Fruit fly (Drosophila melanogaster): ENCODE data around the gene Myo61F.

Gene Myo61F

dm6 chr3L:1307005-1307632, 11.2 kb upstream of the Myo61F start, which contains the start of the genes Ctr9 and Nt5a (continued):
- TF ChIP-seq CG31224 (GFP tag; IDR thresholded peaks at IDR 0.05) (peak; percentile 62; the same call in 1 of the 2 replicates), Rfx (GFP tag; IDR thresholded peaks at IDR 0.05) (peak; percentile 85), rib (GFP tag; IDR thresholded peaks at IDR 0.05) (peak; percentile 61; the same call in 1 of the 2 replicates), bcd (GFP tag; optimal IDR thresholded peaks at IDR 0.05) (no peak), CG7357 (GFP tag; IDR thresholded peaks at IDR 0.05) (peak; percentile 7; the same call in 1 of the 3 replicates), CG17385 (GFP tag; optimal IDR thresholded peaks at IDR 0.05) (peak; percentile 8), Poxn (GFP tag; IDR thresholded peaks at IDR 0.05) (no peak), fd102C (GFP tag; optimal IDR thresholded peaks at IDR 0.05) (no peak), chn (GFP tag; optimal IDR thresholded peaks at IDR 0.05) (peak; percentile 48), CG4360 (GFP tag; IDR thresholded peaks at IDR 0.05) (0 out of 2 replicates have a peak, but pooled peaks have one; percentile 36), sob (GFP tag; IDR thresholded peaks at IDR 0.05) (peak; percentile 72), CG11560 (tag; IDR thresholded peaks at IDR 0.05) (no peak), CG1832 (GFP tag; optimal IDR thresholded peaks at IDR 0.05) (no peak), CG14860 (GFP tag; IDR thresholded peaks at IDR 0.05; ENCODE audit: partially characterized antibody) (peak; percentile 68), E2f1 (GFP tag; IDR thresholded peaks at IDR 0.05) (no peak), ken (GFP tag; IDR thresholded peaks at IDR 0.05) (0 out of 3 replicates have a peak, but pooled peaks have one; percentile 56), CG8290 (GFP tag; optimal IDR thresholded peaks at IDR 0.05) (no peak), CG8290 (tag; optimal IDR thresholded peaks at IDR 0.05) (peak in 1 of 2 experiments; percentile 90), cad (GFP tag; optimal IDR thresholded peaks at IDR 0.05) (no peak), seq (GFP tag; IDR thresholded peaks at IDR 0.05) (no peak; the same call in 1 of the 2 replicates), zf30C (GFP tag; optimal IDR thresholded peaks at IDR 0.05) (peak; percentile 17), CG12942 (GFP tag; optimal IDR thresholded peaks at IDR 0.05) (peak; percentile 14), HLH4C (GFP tag; IDR thresholded peaks at IDR 0.05; ENCODE audit: partially characterized antibody) (peak; percentile 72), bab2 (GFP tag; optimal IDR thresholded peaks at IDR 0.05) (peak; percentile 59), Tbp (GFP tag; optimal IDR thresholded peaks at IDR 0.05) (no peak), jigr1 (GFP tag; IDR thresholded peaks at IDR 0.05) (no peak), Scr (GFP tag; IDR thresholded peaks at IDR 0.05; ENCODE audit: partially characterized antibody) (peak; percentile 71), Sox102F (GFP tag; optimal IDR thresholded peaks at IDR 0.05) (no peak), CG2889 (GFP tag; IDR thresholded peaks at IDR 0.05) (peak; percentile 34; the same call in 1 of the 3 replicates), ranshi (GFP tag; IDR thresholded peaks at IDR 0.05) (peak; percentile 46; the same call in 1 of the 2 replicates), CG13775 (GFP tag; optimal IDR thresholded peaks at IDR 0.05) (peak; percentile 61), Spps (tag; optimal IDR thresholded peaks at IDR 0.05) (no peak), Sin3A (optimal IDR thresholded peaks at IDR 0.05) (peak; percentile 80), p53 (GFP tag; optimal IDR thresholded peaks at IDR 0.05) (peak; percentile 49), sens-2 (GFP tag; IDR thresholded peaks at IDR 0.05) (no peak), CG34376 (GFP tag; optimal IDR thresholded peaks at IDR 0.05) (peak; percentile 70), CG8765 (GFP tag; IDR thresholded peaks at IDR 0.05) (no peak), Chrac-16 (GFP tag; optimal IDR thresholded peaks at IDR 0.05) (peak; percentile 59), CG6854 (GFP tag; optimal IDR thresholded peaks at IDR 0.05) (no peak), Stat92E (GFP tag; optimal IDR thresholded peaks at IDR 0.05) (peak in 1 of 3 experiments; percentile 29), CG31388 (GFP tag; optimal IDR thresholded peaks at IDR 0.05) (no peak), CG12299 (tag; optimal IDR thresholded peaks at IDR 0.05) (no peak), Oli (tag; optimal IDR thresholded peaks at IDR 0.05) (no peak), ATbp (GFP tag; optimal IDR thresholded peaks at IDR 0.05) (no peak), az2 (GFP tag; optimal IDR thresholded peaks at IDR 0.05) (peak; percentile 31), CG7928 (GFP tag; optimal IDR thresholded peaks at IDR 0.05) (peak; percentile 45), hbn (GFP tag; IDR thresholded peaks at IDR 0.05; ENCODE audit: partially characterized antibody) (peak; percentile 56), CG17612 (GFP tag; IDR thresholded peaks at IDR 0.05) (peak; percentile 47; the same call in 1 of the 2 replicates), MBD-R2 (GFP tag; IDR thresholded peaks at IDR 0.05) (peak; percentile 97), CG17359 (tag; optimal IDR thresholded peaks at IDR 0.05) (peak; percentile 31), vnd (GFP tag; IDR thresholded peaks at IDR 0.05; ENCODE audit: partially characterized antibody) (no peak)

All from whole organism, embryonic.